Fruit fly (Drosophila melanogaster): ENCODE results near the gene CG9396.

Gene CG9396

DNA sequence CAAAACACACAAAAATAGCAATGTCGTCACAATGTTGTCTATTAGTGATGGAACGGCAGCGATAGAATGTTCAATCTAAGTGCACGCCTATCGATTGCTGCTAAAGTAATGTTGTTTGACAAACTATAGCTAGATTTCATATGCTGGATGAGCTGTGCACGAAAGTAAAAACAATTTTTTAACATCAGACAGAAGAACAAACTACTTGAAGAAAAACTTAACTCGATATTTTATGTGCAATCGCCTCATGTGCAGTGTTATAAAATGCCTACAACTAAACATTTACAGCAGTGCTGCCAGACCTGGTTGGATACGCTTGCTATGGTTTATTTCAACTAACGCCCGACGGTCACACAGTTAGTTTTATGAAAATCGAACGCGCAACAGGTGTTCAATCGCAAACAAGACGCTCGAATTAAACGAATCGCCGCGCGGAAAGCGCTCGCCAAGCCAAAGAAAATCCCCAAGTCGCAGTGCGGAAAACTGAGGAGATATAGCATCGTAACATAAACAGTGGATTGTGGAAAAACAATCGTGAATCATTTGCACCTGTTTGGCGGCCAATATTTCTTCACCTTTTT, 19.6 kb upstream of the CG9396 start, which contains the start of the genes bocks and CG8312 (continued):
- TF ChIP-seq Spps (tag; optimal IDR thresholded peaks at IDR 0.05) = peak; percentile 29
- TF ChIP-seq Dip3 (GFP tag; optimal IDR thresholded peaks at IDR 0.05) = peak; percentile 45
- peak; percentile 35 for TF ChIP-seq CG1233 (GFP tag; optimal IDR thresholded peaks at IDR 0.05)
- TF ChIP-seq CG13894 (tag; optimal IDR thresholded peaks at IDR 0.05) = peak; percentile 70
- no peak for TF ChIP-seq Sox100B (GFP tag; optimal IDR thresholded peaks at IDR 0.05)
- TF ChIP-seq cato (GFP tag; optimal IDR thresholded peaks at IDR 0.05; ENCODE audit: borderline replicate concordance) = no peak
- no peak for TF ChIP-seq D19B (GFP tag; optimal IDR thresholded peaks at IDR 0.05)
- TF ChIP-seq CG30403 (GFP tag; optimal IDR thresholded peaks at IDR 0.05) = peak; percentile 65
- TF ChIP-seq CG8924 (tag; optimal IDR thresholded peaks at IDR 0.05) = peak; percentile 50
- peak; percentile 15 for TF ChIP-seq eyg (GFP tag; optimal IDR thresholded peaks at IDR 0.05)
- no peak for TF ChIP-seq fd3F (GFP tag; optimal IDR thresholded peaks at IDR 0.05)
- peak; percentile 26 for TF ChIP-seq zen (tag; optimal IDR thresholded peaks at IDR 0.05)
- TF ChIP-seq ro (GFP tag; IDR thresholded peaks at IDR 0.05) = no peak
- peak; percentile 58 for TF ChIP-seq dm (GFP tag; optimal IDR thresholded peaks at IDR 0.05)
- TF ChIP-seq sens (GFP tag) = peak; percentile 88
- peak; percentile 13 for TF ChIP-seq fu2 (GFP tag; optimal IDR thresholded peaks at IDR 0.05)
- peak; percentile 21 for TF ChIP-seq CG12299 (tag; optimal IDR thresholded peaks at IDR 0.05)
- no peak for TF ChIP-seq luna (GFP tag; optimal IDR thresholded peaks at IDR 0.05)
- peak; percentile 30 for TF ChIP-seq her (GFP tag; optimal IDR thresholded peaks at IDR 0.05)
- peak; percentile 64 for TF ChIP-seq MESR4 (GFP tag; optimal IDR thresholded peaks at IDR 0.05)
- peak; percentile 5 for TF ChIP-seq CG13123 (GFP tag; optimal IDR thresholded peaks at IDR 0.05)
- peak; percentile 26 for TF ChIP-seq ind (GFP tag; optimal IDR thresholded peaks at IDR 0.05)
- TF ChIP-seq Abd-B (GFP tag; optimal IDR thresholded peaks at IDR 0.05) = peak; percentile 34
- peak; percentile 35 for TF ChIP-seq ftz-f1 (GFP tag; optimal IDR thresholded peaks at IDR 0.05)
- TF ChIP-seq p53 (GFP tag; optimal IDR thresholded peaks at IDR 0.05) = no peak
- peak; percentile 51 for TF ChIP-seq CG12769 (tag; optimal IDR thresholded peaks at IDR 0.05)
- no peak for TF ChIP-seq bcd (GFP tag; optimal IDR thresholded peaks at IDR 0.05)
- no peak for TF ChIP-seq Ptx1 (GFP tag; IDR thresholded peaks at IDR 0.05)
- TF ChIP-seq Dp (GFP tag; optimal IDR thresholded peaks at IDR 0.05) = peak; percentile 67
- TF ChIP-seq zfh2 (GFP tag; optimal IDR thresholded peaks at IDR 0.05) = peak; percentile 78
- no peak for TF ChIP-seq sima (GFP tag; optimal IDR thresholded peaks at IDR 0.05)
- no peak for TF ChIP-seq Kr (GFP tag; optimal IDR thresholded peaks at IDR 0.05)
- peak; percentile 59 for TF ChIP-seq CG9609 (GFP tag; optimal IDR thresholded peaks at IDR 0.05)
- TF ChIP-seq knrl (GFP tag; IDR thresholded peaks at IDR 0.05; ENCODE audit: partially characterized antibody) = no peak
- TF ChIP-seq CG14050 (GFP tag; IDR thresholded peaks at IDR 0.05) = no peak
- TF ChIP-seq CG8388 (GFP tag; optimal IDR thresholded peaks at IDR 0.05) = peak; percentile 1
- peak; percentile 54 for TF ChIP-seq grau (tag; optimal IDR thresholded peaks at IDR 0.05)
- peak; percentile 50 for TF ChIP-seq CG4424 (GFP tag; optimal IDR thresholded peaks at IDR 0.05)
- TF ChIP-seq odd (GFP tag; optimal IDR thresholded peaks at IDR 0.05) = peak; percentile 12
- peak; percentile 53 for TF ChIP-seq hkb (optimal IDR thresholded peaks at IDR 0.05)
- TF ChIP-seq hkb (GFP tag; IDR thresholded peaks at IDR 0.05) = no peak
- TF ChIP-seq onecut (GFP tag; IDR thresholded peaks at IDR 0.05) = peak; percentile 74
- peak; percentile 97 for TF ChIP-seq CG9797 (GFP tag; optimal IDR thresholded peaks at IDR 0.05)
- TF ChIP-seq nerfin-2 (GFP tag; IDR thresholded peaks at IDR 0.05; ENCODE audit: partially characterized antibody) = no peak
- peak; percentile 48 for TF ChIP-seq twi (tag; optimal IDR thresholded peaks at IDR 0.05)
- TF ChIP-seq CG13775 (GFP tag; optimal IDR thresholded peaks at IDR 0.05) = peak; percentile 26
- TF ChIP-seq CG5245 (GFP tag; optimal IDR thresholded peaks at IDR 0.05) = no peak
- TF ChIP-seq vfl (GFP tag; optimal IDR thresholded peaks at IDR 0.05) = no peak
- peak; percentile 44 for TF ChIP-seq CG1792 (GFP tag; optimal IDR thresholded peaks at IDR 0.05)
- TF ChIP-seq chn (GFP tag; optimal IDR thresholded peaks at IDR 0.05) = peak; percentile 63
- TF ChIP-seq dimm (GFP tag; IDR thresholded peaks at IDR 0.05) = no peak

Data from whole organism, embryonic.